Fruit fly (Drosophila melanogaster) whole organism, embryonic: ENCODE measurements around the gene meigo.

Experiments
- CG10431 ChIP-seq: fragments of 200-800 bp; sonication (Bioruptor generic); optimal IDR thresholded peaks from 3 replicates; lab custom pipeline; 2018; ENCODE audit warnings: missing biosample characterization, mild to moderate bottlenecking, missing genetic modification characterization
- CG1603 ChIP-seq: fragments of 200-800 bp; sonication (Bioruptor generic); optimal IDR thresholded peaks from 2 replicates; lab custom pipeline; 2019; ENCODE audit warnings: missing biosample characterization, mild to moderate bottlenecking, missing genetic modification characterization, moderate library complexity
- CG18619 ChIP-seq: fragments of 200-800 bp; sonication (Bioruptor generic); optimal IDR thresholded peaks from 3 replicates; lab custom pipeline; 2017; ENCODE audit warnings: missing biosample characterization, mild to moderate bottlenecking, missing genetic modification characterization
- CG34422 ChIP-seq: fragments of 200-800 bp; sonication (Bioruptor generic); IDR thresholded peaks from 3 replicates; pipeline ENCODE4 v1.3.6; 2022; ENCODE audit warnings: missing biosample characterization, missing genetic modification characterization
- Sry-δ ChIP-seq: fragments of 200-800 bp; sonication (Bioruptor generic); optimal IDR thresholded peaks from 2 replicates; lab custom pipeline; 2016; ENCODE audit warnings: missing biosample characterization, missing genetic modification characterization
- trem ChIP-seq: fragments of 200-800 bp; optimal IDR thresholded peaks from 3 replicates; lab custom pipeline; 2019; ENCODE audit warnings: missing biosample characterization, mild to moderate bottlenecking, missing genetic modification characterization, moderate library complexity
- zfh2 ChIP-seq: fragments of 200-800 bp; sonication (Bioruptor generic); optimal IDR thresholded peaks from 2 replicates; lab custom pipeline; 2016; ENCODE audit warnings: missing biosample characterization, missing genetic modification characterization

DNA sequence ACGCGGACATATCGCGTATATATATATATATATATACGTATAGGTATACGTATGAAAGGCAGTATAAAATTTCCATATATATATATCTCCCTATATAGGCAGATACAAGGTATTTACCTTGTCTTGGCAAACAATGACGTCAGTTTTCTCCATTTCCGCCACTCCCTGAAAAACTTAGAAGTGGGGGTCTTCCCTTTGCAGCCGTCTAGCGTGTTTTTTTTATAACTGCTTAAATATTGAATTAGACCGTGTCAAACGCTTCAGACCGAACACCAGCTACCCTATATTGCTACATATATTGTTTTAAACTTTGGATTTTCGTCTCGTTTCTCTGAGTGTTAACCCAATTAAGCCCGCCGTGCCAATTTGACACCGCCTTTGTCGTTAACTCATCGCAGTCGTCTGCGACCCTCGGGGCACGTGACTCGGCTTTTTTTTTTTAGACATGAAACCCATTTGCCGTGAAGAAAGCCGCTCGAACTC is 38.6 kb downstream of the meigo start:
- TF ChIP-seq CG10431 (GFP tag; lab: Kevin White, UChicago) (peak; percentile 6), CG18619 (peak; percentile 44), CG34422 (GFP tag; lab: Robert Waterston, UW) (no peak), CG1603 (tag; lab: Kevin White, UChicago) (no peak), trem (tag; lab: Kevin White, UChicago) (no peak), Sry-δ (GFP tag; lab: Kevin White, UChicago) (no peak), zfh2 (GFP tag; lab: Kevin White, UChicago) (no peak)
